Fruit fly (Drosophila melanogaster): ENCODE data around the gene CG14053.

The CG14053 gene

dm6 chrX:2175265-2175795 is 18.4 kb downstream of the CG14053 start, which contains the start of gene Cyp4d14 (continued):
- no peak for TF ChIP-seq CG7963 (GFP tag; IDR thresholded peaks at IDR 0.05; ENCODE audit: partially characterized antibody)
- TF ChIP-seq MESR4 (GFP tag; optimal IDR thresholded peaks at IDR 0.05): no peak
- TF ChIP-seq Dbx (GFP tag; IDR thresholded peaks at IDR 0.05): 0 out of 3 replicates have a peak, but pooled peaks have one; percentile 7
- TF ChIP-seq CG16863 (GFP tag; optimal IDR thresholded peaks at IDR 0.05): no peak
- no peak for TF ChIP-seq CG18619 (GFP tag; optimal IDR thresholded peaks at IDR 0.05)
- no peak for TF ChIP-seq prd (optimal IDR thresholded peaks at IDR 0.05)
- no peak for TF ChIP-seq prd (GFP tag; IDR thresholded peaks at IDR 0.05)
- TF ChIP-seq CG17385 (GFP tag; optimal IDR thresholded peaks at IDR 0.05): no peak
- TF ChIP-seq CG1024 (GFP tag; IDR thresholded peaks at IDR 0.05): no peak
- TF ChIP-seq sug (tag; optimal IDR thresholded peaks at IDR 0.05): peak; percentile 91
- no peak for TF ChIP-seq trem (tag; optimal IDR thresholded peaks at IDR 0.05)
- no peak for TF ChIP-seq CG10462 (GFP tag; optimal IDR thresholded peaks at IDR 0.05)
- TF ChIP-seq oc (tag; optimal IDR thresholded peaks at IDR 0.05): no peak
- TF ChIP-seq CG17328 (GFP tag; IDR thresholded peaks at IDR 0.05): no peak
- TF ChIP-seq zen2 (GFP tag; IDR thresholded peaks at IDR 0.05; ENCODE audit: partially characterized antibody): no peak
- no peak for TF ChIP-seq gce (GFP tag; IDR thresholded peaks at IDR 0.05)
- peak; percentile 48 for TF ChIP-seq Med (GFP tag)
- TF ChIP-seq CkIIα-i1 (GFP tag; IDR thresholded peaks at IDR 0.05): no peak
- no peak for TF ChIP-seq CG14860 (GFP tag; IDR thresholded peaks at IDR 0.05; ENCODE audit: partially characterized antibody)
- no peak for TF ChIP-seq sqz (GFP tag; optimal IDR thresholded peaks at IDR 0.05)
- TF ChIP-seq CG8765 (GFP tag; IDR thresholded peaks at IDR 0.05): no peak
- peak in 1 of 2 experiments; percentile 64 for TF ChIP-seq Hr78 (GFP tag; optimal IDR thresholded peaks at IDR 0.05)
- TF ChIP-seq Oli (tag; optimal IDR thresholded peaks at IDR 0.05): no peak
- no peak for TF ChIP-seq CG31388 (GFP tag; optimal IDR thresholded peaks at IDR 0.05)
- no peak for TF ChIP-seq NK7.1 (GFP tag; optimal IDR thresholded peaks at IDR 0.05)
- no peak for TF ChIP-seq CG2129 (GFP tag; IDR thresholded peaks at IDR 0.05; ENCODE audit: partially characterized antibody)
- no peak for TF ChIP-seq CG32532 (GFP tag; IDR thresholded peaks at IDR 0.05)
- TF ChIP-seq exex (tag; optimal IDR thresholded peaks at IDR 0.05): no peak
- TF ChIP-seq CG17568 (GFP tag; optimal IDR thresholded peaks at IDR 0.05): no peak
- no peak for TF ChIP-seq CG18011 (GFP tag; optimal IDR thresholded peaks at IDR 0.05)
- no peak for TF ChIP-seq CG2202 (tag; optimal IDR thresholded peaks at IDR 0.05)
- TF ChIP-seq hth (optimal IDR thresholded peaks at IDR 0.05): no peak
- no peak for TF ChIP-seq yki (optimal IDR thresholded peaks at IDR 0.05)
- no peak for TF ChIP-seq Myb (GFP tag; optimal IDR thresholded peaks at IDR 0.05)
- TF ChIP-seq Ets65A (GFP tag): no peak
- TF ChIP-seq Dfd (GFP tag; optimal IDR thresholded peaks at IDR 0.05): no peak
- TF ChIP-seq Gug (GFP tag; IDR thresholded peaks at IDR 0.05): no peak
- no peak for TF ChIP-seq CG12219 (GFP tag; optimal IDR thresholded peaks at IDR 0.05)

DNA sequence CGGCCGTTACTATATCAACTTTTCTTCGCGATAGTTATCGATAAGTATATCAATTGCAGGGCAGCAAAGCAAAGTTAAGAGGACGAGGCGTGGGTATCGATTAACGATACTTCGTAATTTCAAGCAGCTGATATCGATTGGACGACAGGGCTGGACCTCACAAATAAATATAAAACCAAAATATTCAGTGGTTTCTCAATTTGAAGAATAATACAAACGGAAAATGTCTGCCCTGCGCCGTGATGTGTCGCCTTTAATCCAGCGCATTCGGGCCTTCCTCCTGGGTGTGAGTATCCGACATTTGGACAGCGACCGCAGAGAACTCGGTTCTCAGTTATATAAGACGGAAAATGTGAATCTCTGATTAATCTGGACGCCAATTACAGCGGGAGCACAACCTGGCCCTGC is 21.3 kb downstream of the CG14053 start, which contains the start of gene ND-B14.5A:
TSS of gene ND-B14.5A (plus strand) at position 107 of the 408 bp plus-strand sequence.
- TF ChIP-seq amos (GFP tag; IDR thresholded peaks at IDR 0.05; ENCODE audit: partially characterized antibody) (peak; percentile 93), ab (GFP tag; optimal IDR thresholded peaks at IDR 0.05) (no peak), Pdp1 (GFP tag; optimal IDR thresholded peaks at IDR 0.05) (peak in 1 of 2 experiments; percentile 92), E2f2 (GFP tag; IDR thresholded peaks at IDR 0.05) (peak; percentile 71), nerfin-2 (GFP tag; IDR thresholded peaks at IDR 0.05; ENCODE audit: partially characterized antibody) (peak; percentile 99), CG16813 (GFP tag; IDR thresholded peaks at IDR 0.05; ENCODE audit: partially characterized antibody) (peak; percentile 93), chinmo (GFP tag; IDR thresholded peaks at IDR 0.05; ENCODE audit: partially characterized antibody) (peak; percentile 96), CG12391 (tag; optimal IDR thresholded peaks at IDR 0.05) (peak; percentile 0), Opbp (GFP tag; IDR thresholded peaks at IDR 0.05; ENCODE audit: partially characterized antibody) (peak; percentile 96), hb (GFP tag; IDR thresholded peaks at IDR 0.05; ENCODE audit: partially characterized antibody) (peak; percentile 96), hbn (GFP tag; IDR thresholded peaks at IDR 0.05; ENCODE audit: partially characterized antibody) (peak; percentile 87), gro (GFP tag; optimal IDR thresholded peaks at IDR 0.05) (peak; percentile 3), BEAF-32 (GFP tag; optimal IDR thresholded peaks at IDR 0.05) (peak; percentile 86), CoRest (tag; optimal IDR thresholded peaks at IDR 0.05) (peak; percentile 33)
